Fruit fly (Drosophila melanogaster) Kc167 (cell line): Measurements from ENCODE around the gene CG14965.

Experiments
- h ChIP-seq: fragments of >200 bp; optimal IDR thresholded peaks from 3 replicates; lab custom pipeline; 2018; ENCODE audit warnings: missing external identifiers
- psq ChIP-seq: fragments of >200 bp; optimal IDR thresholded peaks from 2 replicates; lab custom pipeline; 2017; ENCODE audit warnings: missing external identifiers
- ttk ChIP-seq: sonication (Bioruptor generic); optimal IDR thresholded peaks from 2 replicates; lab custom pipeline; 2017; ENCODE audit warnings: missing external identifiers

DNA sequence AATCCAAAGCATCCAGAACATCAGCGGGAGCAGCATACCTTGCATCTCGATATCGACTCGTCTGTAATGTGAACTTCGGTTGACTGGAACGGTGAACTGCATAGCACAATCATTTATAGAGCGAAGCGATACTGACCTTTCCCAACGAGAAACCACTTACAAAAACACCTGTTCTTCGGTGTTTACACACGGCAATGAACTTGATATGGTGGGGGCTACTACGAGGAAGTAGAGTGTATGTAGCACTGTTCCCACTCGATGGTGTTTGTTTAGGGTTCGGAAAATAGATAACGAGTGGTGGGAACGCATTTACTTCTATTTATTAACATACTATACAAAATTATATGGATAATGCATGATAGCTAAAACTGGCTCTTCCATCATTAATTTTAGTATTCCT lies 16.6 kb upstream of the CG14965 start, which contains the start of the genes CG32269 and CG32270:
- no peak for TF ChIP-seq ttk (lab: Kevin White, UChicago)
- no peak for TF ChIP-seq h
- TF ChIP-seq psq (lab: Kevin White, UChicago), result no peak
